Worm (Caenorhabditis elegans) whole organism, late embryonic: Measurements from ENCODE around the gene K07E8.6.

Experiments
- K02D7.2 ChIP-seq: sonication (generic microtip); optimal IDR thresholded peaks from 2 replicates; lab custom pipeline; 2017; ENCODE audit warnings: mild to moderate bottlenecking, missing genetic modification characterization, missing compliant biosample characterization
- ahr-1 ChIP-seq: sonication (generic microtip); optimal IDR thresholded peaks from 2 replicates; lab custom pipeline; 2016; ENCODE audit warnings: missing genetic modification characterization, missing compliant biosample characterization
- ceh-19 ChIP-seq: fragments of 200-800 bp; sonication (Bioruptor generic); optimal IDR thresholded peaks from 2 replicates; lab custom pipeline; 2018; ENCODE audit warnings: mild to moderate bottlenecking, missing genetic modification characterization, missing compliant biosample characterization
- ceh-2 ChIP-seq: sonication (generic microtip); optimal IDR thresholded peaks from 2 replicates; lab custom pipeline; 2016; ENCODE audit warnings: missing genotype, missing genetic modification characterization, missing compliant biosample characterization
- ceh-22 ChIP-seq: sonication (generic microtip); optimal IDR thresholded peaks from 2 replicates; lab custom pipeline; 2017; ENCODE audit warnings: missing biosample characterization, missing genetic modification characterization
- ceh-24 ChIP-seq: sonication (generic microtip); optimal IDR thresholded peaks from 2 replicates; lab custom pipeline; 2016; ENCODE audit warnings: mild to moderate bottlenecking, missing genetic modification characterization, missing compliant biosample characterization
- ceh-30 ChIP-seq: fragments of 150-350 bp; optimal IDR thresholded peaks from 2 replicates; lab custom pipeline; 2014; ENCODE audit warnings: missing biosample characterization, missing genetic modification characterization
- ceh-34 ChIP-seq: sonication (generic microtip); optimal IDR thresholded peaks from 2 replicates; lab custom pipeline; 2016; ENCODE audit warnings: mild to moderate bottlenecking, missing genetic modification characterization, missing compliant biosample characterization
- ceh-6 ChIP-seq: fragments of 200-800 bp; sonication (Bioruptor generic); optimal IDR thresholded peaks from 2 replicates; lab custom pipeline; 2018; ENCODE audit warnings: mild to moderate bottlenecking, missing genetic modification characterization, missing compliant biosample characterization
- ceh-9 ChIP-seq: sonication (generic microtip); optimal IDR thresholded peaks from 2 replicates; lab custom pipeline; 2016; ENCODE audit warnings: mild to moderate bottlenecking, missing genetic modification characterization, inconsistent platforms, missing compliant biosample characterization
- dve-1 ChIP-seq: sonication (generic microtip); optimal IDR thresholded peaks from 2 replicates; lab custom pipeline; 2017; ENCODE audit warnings: antibody characterized with exemption, mild to moderate bottlenecking, missing genetic modification characterization, missing compliant biosample characterization
- elt-4 ChIP-seq: sonication (generic microtip); optimal IDR thresholded peaks from 2 replicates; lab custom pipeline; 2016; ENCODE audit warnings: missing genetic modification characterization, missing compliant biosample characterization
- eyg-1 ChIP-seq: sonication (generic microtip); optimal IDR thresholded peaks from 2 replicates; lab custom pipeline; 2016; ENCODE audit warnings: missing genotype, missing genetic modification characterization, missing compliant biosample characterization
- fax-1 ChIP-seq: sonication (generic microtip); optimal IDR thresholded peaks from 2 replicates; lab custom pipeline; 2016; ENCODE audit warnings: missing genotype, missing genetic modification characterization, missing compliant biosample characterization
- gmeb-2 ChIP-seq: sonication (generic microtip); optimal IDR thresholded peaks from 2 replicates; lab custom pipeline; 2016; ENCODE audit warnings: missing genetic modification characterization, inconsistent platforms, missing compliant biosample characterization
- hlh-13 ChIP-seq: fragments of 200-800 bp; sonication (Bioruptor generic); optimal IDR thresholded peaks from 2 replicates; lab custom pipeline; 2018; ENCODE audit warnings: mild to moderate bottlenecking, missing genetic modification characterization, missing compliant biosample characterization
- hlh-8 ChIP-seq: sonication (generic microtip); optimal IDR thresholded peaks from 2 replicates; lab custom pipeline; 2016; ENCODE audit warnings: missing genotype, missing genetic modification characterization, missing compliant biosample characterization
- nfya-1 ChIP-seq: sonication (generic microtip); optimal IDR thresholded peaks from 2 replicates; lab custom pipeline; 2017; ENCODE audit warnings: missing genetic modification characterization, mild to moderate bottlenecking, missing compliant biosample characterization, antibody characterized with exemption, moderate library complexity
- nhr-11 ChIP-seq: fragments of 150-350 bp; optimal IDR thresholded peaks from 2 replicates; lab custom pipeline; 2014; ENCODE audit warnings: missing biosample characterization, missing genetic modification characterization
- nhr-232 ChIP-seq: sonication (generic microtip); optimal IDR thresholded peaks from 2 replicates; lab custom pipeline; 2016; ENCODE audit warnings: missing genetic modification characterization, missing compliant biosample characterization
- odd-2 ChIP-seq: sonication (generic microtip); optimal IDR thresholded peaks from 2 replicates; lab custom pipeline; 2017; ENCODE audit warnings: antibody characterized with exemption, mild to moderate bottlenecking, missing genetic modification characterization, missing compliant biosample characterization
- pax-1 ChIP-seq: fragments of 150-350 bp; optimal IDR thresholded peaks from 2 replicates; lab custom pipeline; 2014; ENCODE audit warnings: missing biosample characterization, missing genetic modification characterization
- pha-4 ChIP-seq: fragments of 150-350 bp; optimal IDR thresholded peaks from 2 replicates; lab custom pipeline; 2018; ENCODE audit warnings: missing biosample characterization, missing genetic modification reagents, missing genetic modification characterization
- pqm-1 ChIP-seq: sonication (generic microtip); optimal IDR thresholded peaks from 2 replicates; lab custom pipeline; 2016; ENCODE audit warnings: missing genetic modification characterization, missing compliant biosample characterization
- pros-1 ChIP-seq: fragments of 150-350 bp; optimal IDR thresholded peaks from 2 replicates; lab custom pipeline; 2014; ENCODE audit warnings: missing biosample characterization, missing genetic modification reagents, missing genetic modification characterization
- ref-2 ChIP-seq: sonication (generic microtip); optimal IDR thresholded peaks from 2 replicates; lab custom pipeline; 2016; ENCODE audit warnings: missing genetic modification characterization, missing compliant biosample characterization
- rnt-1 ChIP-seq: sonication (generic microtip); optimal IDR thresholded peaks from 2 replicates; lab custom pipeline; 2016; ENCODE audit warnings: missing genetic modification characterization, missing compliant biosample characterization
- sdc-2 ChIP-seq: sonication (generic microtip); optimal IDR thresholded peaks from 2 replicates; lab custom pipeline; 2016; ENCODE audit warnings: missing genotype, missing genetic modification characterization, missing compliant biosample characterization
- sox-2 ChIP-seq: fragments of 200-800 bp; sonication (Bioruptor generic); IDR thresholded peaks from 2 replicates; pipeline ENCODE4 v1.3.6; 2022; ENCODE audit warnings: missing genetic modification reagents, missing genetic modification characterization, missing compliant biosample characterization
- syd-9 ChIP-seq: sonication (generic microtip); optimal IDR thresholded peaks from 2 replicates; lab custom pipeline; 2016; ENCODE audit warnings: mild to moderate bottlenecking, missing genetic modification characterization, moderate library complexity, missing compliant biosample characterization
- tbx-7 ChIP-seq: sonication (generic microtip); optimal IDR thresholded peaks from 2 replicates; lab custom pipeline; 2016; ENCODE audit warnings: missing genotype, missing genetic modification characterization, missing compliant biosample characterization
- unc-42 ChIP-seq: sonication (generic microtip); optimal IDR thresholded peaks from 2 replicates; lab custom pipeline; 2016; ENCODE audit warnings: missing genotype, missing genetic modification characterization, missing compliant biosample characterization
- unc-55 ChIP-seq: sonication (generic microtip); optimal IDR thresholded peaks from 2 replicates; lab custom pipeline; 2017; ENCODE audit warnings: missing biosample characterization, missing genetic modification reagents, missing genetic modification characterization
- unc-86 ChIP-seq: sonication (generic microtip); optimal IDR thresholded peaks from 2 replicates; lab custom pipeline; 2016; ENCODE audit warnings: missing genetic modification characterization, missing compliant biosample characterization
- zip-5 ChIP-seq: sonication (generic microtip); optimal IDR thresholded peaks from 2 replicates; lab custom pipeline; 2016; ENCODE audit warnings: missing genetic modification characterization, missing compliant biosample characterization

The K07E8.6 gene

DNA sequence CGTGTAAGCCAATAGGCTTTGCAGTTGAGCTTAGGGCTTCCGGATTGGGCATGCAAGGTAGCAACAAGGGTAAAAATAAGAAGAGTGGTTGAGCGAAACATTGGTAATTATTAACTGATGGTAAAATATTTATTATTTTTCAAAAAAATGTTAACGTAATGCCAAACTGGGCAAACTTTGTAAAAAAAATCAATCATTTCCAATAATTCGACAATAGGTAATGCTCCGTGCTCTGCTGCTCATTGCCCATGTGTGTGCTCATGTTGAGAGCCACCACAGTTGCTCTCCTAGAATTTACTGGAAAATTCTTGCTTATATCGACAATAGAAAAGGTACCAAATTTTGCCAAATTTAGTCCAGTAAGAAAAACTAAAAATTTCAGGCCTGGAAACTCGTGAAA is 41.2 kb upstream of the K07E8.6 start, which contains the start of the genes T02H6.10 and T02H6.8:
T02H6.10 (minus strand) TSS at position 101 of the 400 bp plus-strand sequence.
T02H6.8 (plus strand) TSS at position 221 of the 400 bp plus-strand sequence.
- no peak for TF ChIP-seq ceh-9 (tag; lab: Kevin White, UChicago)
- TF ChIP-seq ahr-1 (tag; lab: Kevin White, UChicago) = no peak
- TF ChIP-seq rnt-1 (tag; lab: Kevin White, UChicago) = no peak
- no peak for TF ChIP-seq pqm-1 (tag; lab: Kevin White, UChicago)
- no peak for TF ChIP-seq hlh-13 (GFP tag; lab: Kevin White, UChicago)
- no peak for TF ChIP-seq unc-42 (tag; lab: Kevin White, UChicago)
- TF ChIP-seq syd-9 (tag; lab: Kevin White, UChicago) = no peak
- no peak for TF ChIP-seq nhr-232 (tag; lab: Kevin White, UChicago)
- TF ChIP-seq ceh-2 (tag; lab: Kevin White, UChicago) = no peak
- no peak for TF ChIP-seq pha-4 (tag; lab: Kevin White, UChicago)
- no peak for TF ChIP-seq nfya-1 (tag; lab: Kevin White, UChicago)
- TF ChIP-seq sdc-2 (tag; lab: Kevin White, UChicago) = no peak
- TF ChIP-seq gmeb-2 (tag; lab: Kevin White, UChicago) = no peak

DNA sequence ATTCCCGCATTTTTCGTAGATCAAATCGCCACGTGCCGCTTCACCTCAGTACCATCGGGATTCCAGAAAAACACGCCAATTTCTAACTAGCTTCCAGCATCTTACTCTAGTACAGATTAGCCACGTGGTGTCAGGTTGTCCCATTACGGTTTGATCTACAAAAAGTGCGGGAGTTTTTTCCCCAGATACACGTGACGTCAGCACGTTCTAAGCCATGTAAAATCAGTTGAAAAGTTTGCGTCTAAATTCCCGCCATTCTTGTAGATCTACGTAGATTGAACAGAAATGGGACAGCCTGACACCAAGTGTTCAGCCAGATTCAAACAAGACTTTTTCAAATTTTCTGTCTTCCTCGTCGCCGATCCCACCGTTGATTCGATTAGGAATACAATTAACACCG is 39.2 kb upstream of the K07E8.6 start, which contains the start of gene T02H6.9:
T02H6.9 (plus strand) TSS at position 301 of the 400 bp plus-strand sequence.
- TF ChIP-seq unc-55 (GFP tag; lab: Kevin White, UChicago) (no peak), odd-2 (tag; lab: Kevin White, UChicago) (no peak), dve-1 (tag; lab: Kevin White, UChicago) (no peak), ceh-24 (no peak), tbx-7 (tag; lab: Kevin White, UChicago) (no peak), nfya-1 (tag; lab: Kevin White, UChicago) (no peak), K02D7.2 (no peak), pros-1 (no peak)
- TF ChIP-seq, all 69 proteins: peak for 0

DNA sequence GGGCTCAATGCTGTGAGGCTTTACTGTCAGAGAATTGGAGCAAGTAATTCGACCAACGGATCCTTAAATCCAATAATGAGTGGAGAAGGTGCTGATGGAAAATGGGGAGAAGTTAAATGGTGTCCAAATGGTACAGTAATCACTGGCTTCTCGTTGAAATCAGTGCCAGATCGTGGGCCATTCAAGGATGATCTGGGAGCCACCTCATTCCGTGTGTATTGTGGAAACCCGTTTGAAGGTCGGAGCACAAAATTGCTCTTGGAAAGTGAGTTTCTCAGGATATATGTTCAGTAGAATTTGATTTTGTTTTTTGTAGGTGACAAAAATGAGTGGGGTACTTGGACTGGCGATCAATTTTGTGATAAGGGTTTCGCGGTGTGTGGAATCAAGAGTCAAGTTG is 36.5 kb upstream of the K07E8.6 start:
- TF ChIP-seq ref-2 = no peak
- no peak for TF ChIP-seq ceh-30 (tag; lab: Kevin White, UChicago)
- no peak for TF ChIP-seq ceh-34 (tag; lab: Kevin White, UChicago)
- no peak for TF ChIP-seq odd-2 (tag; lab: Kevin White, UChicago)
- no peak for TF ChIP-seq ceh-22 (tag; lab: Kevin White, UChicago)
- no peak for TF ChIP-seq eyg-1 (tag; lab: Kevin White, UChicago)
- TF ChIP-seq unc-55 (GFP tag; lab: Kevin White, UChicago) = no peak
- no peak for TF ChIP-seq sox-2 (GFP tag; lab: Robert Waterston, UW)
- no peak for TF ChIP-seq pros-1
- no peak for TF ChIP-seq nhr-11
- no peak for TF ChIP-seq fax-1
- no peak for TF ChIP-seq ceh-9 (tag; lab: Kevin White, UChicago)
- no peak for TF ChIP-seq sdc-2 (tag; lab: Kevin White, UChicago)
- no peak for TF ChIP-seq hlh-8
- TF ChIP-seq K02D7.2 = no peak
- TF ChIP-seq ceh-6 = no peak
- TF ChIP-seq zip-5 (tag; lab: Kevin White, UChicago) = no peak

DNA sequence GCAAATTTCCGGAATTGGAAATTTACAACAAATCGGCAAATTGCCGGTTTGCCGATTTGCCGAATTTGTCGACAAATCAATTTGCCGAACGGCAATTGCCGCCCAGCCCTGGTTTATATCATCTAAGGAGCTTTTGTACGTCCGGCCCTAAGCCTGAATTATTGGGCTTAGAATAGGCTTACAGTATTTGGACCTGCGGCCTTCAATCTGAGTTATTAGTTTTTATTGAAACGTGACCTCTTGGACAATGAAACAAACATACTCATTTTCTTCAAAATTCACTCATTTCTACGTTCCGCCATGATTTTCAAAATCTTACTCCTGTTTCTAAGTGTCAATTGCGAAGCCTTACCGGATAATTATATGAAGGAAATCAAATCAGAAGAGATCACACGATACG is 35.9 kb upstream of the K07E8.6 start, which contains the start of gene Y39F10C.1:
Y39F10C.1 (plus strand) TSS at position 301 of the 400 bp plus-strand sequence.
- TF ChIP-seq gmeb-2 (tag; lab: Kevin White, UChicago) (no peak), unc-86 (tag; lab: Kevin White, UChicago) (no peak)

DNA sequence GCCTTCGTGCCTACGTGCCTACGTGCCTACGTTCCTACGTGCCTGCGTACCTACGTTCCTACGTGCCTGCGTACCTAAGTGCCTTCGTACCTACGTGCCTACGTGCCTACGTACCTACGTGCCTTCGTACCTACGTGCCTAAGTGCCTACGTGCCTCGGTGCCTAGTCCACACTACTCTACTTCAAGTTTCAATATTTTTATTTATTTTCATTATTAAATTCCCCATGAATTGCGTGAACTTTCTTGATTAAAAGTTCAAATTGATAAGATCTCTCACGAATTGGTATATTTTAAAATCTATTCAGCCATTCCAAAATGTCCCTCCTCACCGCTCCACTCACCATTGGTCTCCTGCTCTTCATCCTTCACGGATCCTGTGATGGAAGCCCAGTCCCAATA is 34.7 kb upstream of the K07E8.6 start, which contains the start of gene Y39F10C.3:
Y39F10C.3 (plus strand) TSS at position 301 of the 400 bp plus-strand sequence.
- TF ChIP-seq ceh-19 = no peak
- no peak for TF ChIP-seq elt-4 (tag; lab: Kevin White, UChicago)
- TF ChIP-seq ceh-6 = no peak
- no peak for TF ChIP-seq pax-1 (tag; lab: Kevin White, UChicago)
